Worm (Caenorhabditis elegans): Measurements from ENCODE around the gene pals-26.

DNA sequence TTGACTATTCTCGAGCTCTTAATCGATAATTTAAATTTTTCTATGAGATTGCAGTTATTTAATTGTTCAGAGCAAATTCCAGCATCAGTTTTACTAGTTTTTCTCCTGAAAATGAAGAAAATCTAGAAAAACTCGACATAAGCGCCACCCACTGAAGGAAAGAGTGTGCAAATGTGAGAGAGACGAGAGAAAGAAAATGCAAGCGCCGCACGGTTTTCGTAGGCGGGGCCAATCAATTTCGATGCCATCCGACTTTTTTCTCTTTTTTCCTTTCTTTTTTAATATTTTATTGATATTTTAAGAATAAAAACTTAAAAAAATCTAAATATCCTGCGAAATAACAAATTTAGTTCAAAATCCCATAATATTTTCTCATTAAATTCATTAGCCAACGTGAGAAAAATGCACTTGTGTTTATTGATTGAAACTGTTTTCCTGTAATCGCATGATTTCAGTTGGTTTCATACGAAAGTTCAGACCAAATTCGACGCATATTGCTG is 42.4 kb upstream of the pals-26 start, which contains the start of gene cdk-12:
- TF ChIP-seq unc-130 (GFP tag; optimal IDR thresholded peaks at IDR 0.05) (no peak), ets-4 (GFP tag; optimal IDR thresholded peaks at IDR 0.05) (no peak), ceh-79 (tag; optimal IDR thresholded peaks at IDR 0.05) (no peak)

All from whole organism, young adult.